Worm (Caenorhabditis elegans): ENCODE measurements around the gene pes-1.

DNA sequence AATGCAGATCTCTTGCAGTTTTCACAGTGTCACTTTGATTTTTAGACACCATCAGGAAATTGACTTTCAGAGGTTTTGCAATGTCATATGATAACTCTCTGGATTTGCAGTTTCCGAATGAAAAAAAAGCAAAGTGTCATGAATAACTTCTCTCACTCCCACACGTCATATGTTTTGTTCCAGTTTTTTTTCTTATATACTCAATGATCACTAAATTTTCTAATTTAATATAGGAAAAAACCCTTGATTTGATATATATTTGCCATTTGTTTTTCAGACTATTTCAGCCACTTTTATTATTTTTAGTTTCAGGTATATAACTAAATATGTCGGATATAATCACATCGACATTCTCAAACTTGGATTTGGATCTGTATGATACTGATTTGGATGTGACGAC, 34.9 kb downstream of the pes-1 start, which contains the start of gene C09B9.1:
- no peak for TF ChIP-seq ztf-11 (tag; optimal IDR thresholded peaks at IDR 0.05)
- TF ChIP-seq ama-1 (optimal IDR thresholded peaks at IDR 0.05): no peak
- no peak for TF ChIP-seq nhr-19 (GFP tag; conservative IDR thresholded peaks at IDR 0.05)
- TF ChIP-seq lin-14 (GFP tag; optimal IDR thresholded peaks at IDR 0.05): no peak
- TF ChIP-seq efl-3 (GFP tag; optimal IDR thresholded peaks at IDR 0.05): no peak
- no peak for TF ChIP-seq unc-86 (tag; optimal IDR thresholded peaks at IDR 0.05)
- TF ChIP-seq alr-1 (tag; optimal IDR thresholded peaks at IDR 0.05; ENCODE audit: borderline replicate concordance): no peak
- no peak for TF ChIP-seq mep-1 (tag; optimal IDR thresholded peaks at IDR 0.05)
- TF ChIP-seq nhr-77 (tag; optimal IDR thresholded peaks at IDR 0.05): no peak
- TF ChIP-seq lin-39 (tag; optimal IDR thresholded peaks at IDR 0.05): no peak
- TF ChIP-seq fkh-10 (GFP tag; optimal IDR thresholded peaks at IDR 0.05): no peak
- no peak for TF ChIP-seq dpl-1 (GFP tag; optimal IDR thresholded peaks at IDR 0.05)
- no peak for TF ChIP-seq nhr-237 (tag; optimal IDR thresholded peaks at IDR 0.05)
